Fruit fly (Drosophila melanogaster) whole organism, embryonic: Measurements from ENCODE around the gene armi.

ENCODE experiments used
- Bteb2 ChIP-seq: fragments of 200-800 bp; sonication (Bioruptor generic); optimal IDR thresholded peaks from 2 replicates; lab custom pipeline; 2016; ENCODE audit warnings: missing biosample characterization, missing genetic modification characterization
- CG10274 ChIP-seq: fragments of 200-800 bp; sonication (Bioruptor generic); optimal IDR thresholded peaks from 3 replicates; lab custom pipeline; 2017; ENCODE audit warnings: missing biosample characterization, mild to moderate bottlenecking, missing genetic modification characterization
- CG10431 ChIP-seq: fragments of 200-800 bp; sonication (Bioruptor generic); optimal IDR thresholded peaks from 3 replicates; lab custom pipeline; 2018; ENCODE audit warnings: missing biosample characterization, mild to moderate bottlenecking, missing genetic modification characterization
- CG10462 ChIP-seq: fragments of 200-800 bp; sonication (Bioruptor generic); optimal IDR thresholded peaks from 2 replicates; lab custom pipeline; 2016; ENCODE audit warnings: missing biosample characterization, missing genetic modification characterization
- CG12219 ChIP-seq: fragments of 200-800 bp; sonication (Bioruptor generic); optimal IDR thresholded peaks from 3 replicates; lab custom pipeline; 2018; ENCODE audit warnings: missing biosample characterization, mild to moderate bottlenecking, missing genetic modification characterization
- CG1233 ChIP-seq: fragments of 200-800 bp; sonication (Bioruptor generic); optimal IDR thresholded peaks from 4 replicates; lab custom pipeline; 2018; ENCODE audit warnings: missing biosample characterization, mild to moderate bottlenecking, missing genetic modification characterization
- CG13775 ChIP-seq: fragments of 200-800 bp; sonication (Bioruptor generic); optimal IDR thresholded peaks from 3 replicates; lab custom pipeline; 2017; ENCODE audit warnings: missing biosample characterization, mild to moderate bottlenecking, missing genetic modification characterization
- CG15601 ChIP-seq: fragments of 200-800 bp; sonication (Bioruptor generic); optimal IDR thresholded peaks from 3 replicates; lab custom pipeline; 2019; ENCODE audit warnings: missing biosample characterization, mild to moderate bottlenecking, missing genetic modification characterization, moderate library complexity
- CG15696 ChIP-seq: fragments of 200-800 bp; sonication (Bioruptor generic); optimal IDR thresholded peaks from 2 replicates; lab custom pipeline; 2019; ENCODE audit warnings: missing biosample characterization, mild to moderate bottlenecking, missing genetic modification characterization, moderate library complexity
- CG17568 ChIP-seq: fragments of 200-800 bp; sonication (Bioruptor generic); optimal IDR thresholded peaks from 2 replicates; lab custom pipeline; 2018; ENCODE audit warnings: missing biosample characterization, mild to moderate bottlenecking, missing genetic modification characterization, moderate library complexity
- CG18011 ChIP-seq: fragments of 200-800 bp; sonication (Bioruptor generic); optimal IDR thresholded peaks from 2 replicates; lab custom pipeline; 2017; ENCODE audit warnings: missing biosample characterization, missing genetic modification characterization, mild to moderate bottlenecking, moderate library complexity, missing genotype
- CG18764 ChIP-seq: fragments of 200-800 bp; sonication (Bioruptor generic); optimal IDR thresholded peaks from 3 replicates; lab custom pipeline; 2016; ENCODE audit warnings: missing biosample characterization, missing genetic modification characterization
- CG2202 ChIP-seq: fragments of 200-800 bp; sonication (Bioruptor generic); optimal IDR thresholded peaks from 2 replicates; lab custom pipeline; 2018; ENCODE audit warnings: missing biosample characterization, mild to moderate bottlenecking, missing genetic modification characterization
- CG43689 ChIP-seq: fragments of 200-800 bp; sonication (Bioruptor generic); IDR thresholded peaks from 2 replicates; pipeline ENCODE4 v1.3.6; 2022; ENCODE audit warnings: missing biosample characterization, missing genetic modification characterization
- CG4424 ChIP-seq: fragments of 200-800 bp; sonication (Bioruptor generic); optimal IDR thresholded peaks from 3 replicates; lab custom pipeline; 2016; ENCODE audit warnings: missing biosample characterization, missing genetic modification characterization
- CG5245 ChIP-seq: fragments of 200-800 bp; sonication (Bioruptor generic); optimal IDR thresholded peaks from 3 replicates; lab custom pipeline; 2016; ENCODE audit warnings: missing biosample characterization, missing genetic modification characterization
- CG7786 ChIP-seq: fragments of 200-800 bp; sonication (Bioruptor generic); optimal IDR thresholded peaks from 2 replicates; lab custom pipeline; 2016; ENCODE audit warnings: missing biosample characterization, missing genetic modification characterization
- CG7839 ChIP-seq: fragments of 200-800 bp; sonication (Bioruptor generic); optimal IDR thresholded peaks from 3 replicates; lab custom pipeline; 2018; ENCODE audit warnings: missing biosample characterization, mild to moderate bottlenecking, missing genetic modification characterization, moderate library complexity
- CG9797 ChIP-seq: fragments of 200-800 bp; sonication (Bioruptor generic); optimal IDR thresholded peaks from 3 replicates; lab custom pipeline; 2018; ENCODE audit warnings: missing biosample characterization, mild to moderate bottlenecking, missing genetic modification characterization
- CG9817 ChIP-seq: fragments of 200-800 bp; sonication (Bioruptor generic); optimal IDR thresholded peaks from 2 replicates; lab custom pipeline; 2018; ENCODE audit warnings: missing biosample characterization, mild to moderate bottlenecking, missing genetic modification characterization, moderate library complexity
- CkIIα-i1 ChIP-seq: fragments of 200-800 bp; sonication (Bioruptor generic); IDR thresholded peaks from 2 replicates; pipeline ENCODE4 v1.3.6; 2022; ENCODE audit warnings: missing biosample characterization, missing genetic modification characterization
- D ChIP-seq, 2 experiments: fragments of 200-800 bp in 1 of 2; fragments of >200 bp in 1 of 2; sonication (Bioruptor generic) in 1 of 2; optimal IDR thresholded peaks; 2 replicates in 1 of 2; 3 replicates in 1 of 2; lab custom pipeline; 2017; ENCODE audit warnings: mild to moderate bottlenecking in 1 of 2, missing biosample characterization in 1 of 2, missing genetic modification characterization in 1 of 2, missing genetic modification reagents in 1 of 2
- Drgx ChIP-seq: fragments of 200-800 bp; sonication (Bioruptor generic); IDR thresholded peaks from 2 replicates; pipeline ENCODE4 v1.3.6; 2022; ENCODE audit warnings: missing biosample characterization, missing genetic modification characterization
- HLH4C ChIP-seq: fragments of 200-800 bp; sonication (Bioruptor generic); IDR thresholded peaks from 3 replicates; pipeline ENCODE4 v1.3.6; 2022; ENCODE audit warnings: missing biosample characterization, missing genetic modification characterization; ENCODE audit not compliant: partially characterized antibody
- Jarid2 ChIP-seq: fragments of 200-800 bp; sonication (Bioruptor generic); optimal IDR thresholded peaks from 3 replicates; lab custom pipeline; 2017; ENCODE audit warnings: mild to moderate bottlenecking, missing biosample characterization, missing genetic modification reagents, missing genetic modification characterization
- NK7.1 ChIP-seq: fragments of 200-800 bp; sonication (Bioruptor generic); optimal IDR thresholded peaks from 3 replicates; lab custom pipeline; 2016; ENCODE audit warnings: missing biosample characterization, missing genetic modification characterization
- Nf-YA ChIP-seq: fragments of 200-800 bp; sonication (Bioruptor generic); IDR thresholded peaks from 2 replicates; pipeline ENCODE4 v1.3.6; 2022; ENCODE audit warnings: missing biosample characterization, missing genetic modification characterization
- Pdp1 ChIP-seq, 2 experiments: fragments of 200-800 bp; sonication (Bioruptor generic); optimal IDR thresholded peaks; 3 replicates each; lab custom pipeline; 2016; ENCODE audit warnings: missing biosample characterization in 2 of 2, missing genetic modification characterization in 2 of 2, mild to moderate bottlenecking in 1 of 2, moderate library complexity in 1 of 2
- Ravus ChIP-seq: fragments of 200-800 bp; sonication (Bioruptor generic); IDR thresholded peaks from 2 replicates; pipeline ENCODE4 v1.3.6; 2022; ENCODE audit warnings: missing biosample characterization, missing genetic modification characterization
- TFAM ChIP-seq: fragments of 200-800 bp; sonication (Bioruptor generic); optimal IDR thresholded peaks from 2 replicates; lab custom pipeline; 2017; ENCODE audit warnings: missing biosample characterization, missing genetic modification characterization, inconsistent platforms
- YL-1 ChIP-seq: fragments of 200-800 bp; sonication (Bioruptor generic); optimal IDR thresholded peaks from 3 replicates; lab custom pipeline; 2017; ENCODE audit warnings: missing biosample characterization, mild to moderate bottlenecking, missing genetic modification characterization
- amos ChIP-seq: fragments of 200-800 bp; sonication (Bioruptor generic); IDR thresholded peaks from 2 replicates; pipeline ENCODE4 v1.3.6; 2022; ENCODE audit warnings: missing biosample characterization, missing genetic modification characterization; ENCODE audit not compliant: partially characterized antibody
- btn ChIP-seq: fragments of 200-800 bp; sonication (Bioruptor generic); optimal IDR thresholded peaks from 2 replicates; lab custom pipeline; 2016; ENCODE audit warnings: missing biosample characterization, missing genetic modification characterization
- caup ChIP-seq: fragments of 200-800 bp; sonication (Bioruptor generic); optimal IDR thresholded peaks from 3 replicates; lab custom pipeline; 2017; ENCODE audit warnings: missing biosample characterization, mild to moderate bottlenecking, missing genetic modification characterization, moderate library complexity; ENCODE audit not compliant: severe bottlenecking
- chn ChIP-seq: fragments of 200-800 bp; sonication (Bioruptor generic); optimal IDR thresholded peaks from 2 replicates; lab custom pipeline; 2016; ENCODE audit warnings: missing biosample characterization, missing genetic modification characterization
- crol ChIP-seq: fragments of 200-800 bp; sonication (Bioruptor generic); IDR thresholded peaks from 2 replicates; pipeline ENCODE4 v1.3.6; 2022; ENCODE audit warnings: missing biosample characterization, missing genetic modification characterization
- dm ChIP-seq: fragments of 200-800 bp; sonication (Bioruptor generic); optimal IDR thresholded peaks from 3 replicates; lab custom pipeline; 2016; ENCODE audit warnings: missing biosample characterization, missing genetic modification characterization
- grau ChIP-seq: fragments of 200-800 bp; optimal IDR thresholded peaks from 3 replicates; lab custom pipeline; 2019; ENCODE audit warnings: missing biosample characterization, mild to moderate bottlenecking, missing genetic modification characterization, moderate library complexity
- insv ChIP-seq, 2 experiments: fragments of 200-800 bp; sonication (Bioruptor generic); optimal IDR thresholded peaks; 3 replicates each; lab custom pipeline; 2016 to 2018; ENCODE audit warnings: missing biosample characterization in 2 of 2, missing genetic modification characterization in 2 of 2
- lola ChIP-seq, 3 experiments: fragments of >200 bp in 2 of 3; fragments of 200-800 bp in 1 of 3; sonication (Bioruptor generic) in 1 of 3; optimal IDR thresholded peaks; 2 replicates each; lab custom pipeline; 2017 to 2019; ENCODE audit warnings: missing biosample characterization in 3 of 3, missing genetic modification characterization in 3 of 3, mild to moderate bottlenecking in 1 of 3, moderate library complexity in 1 of 3
- maf-S ChIP-seq: fragments of 200-800 bp; sonication (Bioruptor generic); optimal IDR thresholded peaks from 2 replicates; lab custom pipeline; 2016; ENCODE audit warnings: missing biosample characterization, missing genetic modification characterization
- sens-2 ChIP-seq: fragments of 200-800 bp; sonication (Bioruptor generic); IDR thresholded peaks from 2 replicates; pipeline ENCODE4 v1.3.6; 2022; ENCODE audit warnings: missing biosample characterization, missing genetic modification characterization
- sim ChIP-seq: fragments of 200-800 bp; sonication (Bioruptor generic); IDR thresholded peaks from 2 replicates; pipeline ENCODE4 v1.3.6; 2022; ENCODE audit warnings: missing biosample characterization, missing genetic modification characterization
- sima ChIP-seq: fragments of 200-800 bp; sonication (Bioruptor generic); optimal IDR thresholded peaks from 2 replicates; lab custom pipeline; 2016; ENCODE audit warnings: missing biosample characterization, missing genetic modification characterization
- unc-4 ChIP-seq: fragments of 200-800 bp; sonication (Bioruptor generic); IDR thresholded peaks from 2 replicates; pipeline ENCODE4 v1.3.6; 2022; ENCODE audit warnings: missing biosample characterization, missing genetic modification characterization; ENCODE audit not compliant: partially characterized antibody
- vnd ChIP-seq: fragments of 200-800 bp; sonication (Bioruptor generic); IDR thresholded peaks from 3 replicates; pipeline ENCODE4 v1.3.6; 2022; ENCODE audit warnings: missing biosample characterization, missing genetic modification characterization; ENCODE audit not compliant: partially characterized antibody
- zen ChIP-seq: fragments of 200-800 bp; sonication (Bioruptor generic); optimal IDR thresholded peaks from 3 replicates; lab custom pipeline; 2018; ENCODE audit warnings: missing biosample characterization, mild to moderate bottlenecking, missing genetic modification characterization, moderate library complexity
- zfh2 ChIP-seq: fragments of 200-800 bp; sonication (Bioruptor generic); optimal IDR thresholded peaks from 2 replicates; lab custom pipeline; 2016; ENCODE audit warnings: missing biosample characterization, missing genetic modification characterization

The armi gene

dm6 chr3L:3460402-3461027, 602 bp upstream of the armi start, which contains the start of gene eIF5B (continued):
- TF ChIP-seq CG13775 (GFP tag; lab: Kevin White, UChicago), result peak; percentile 87
- no peak for TF ChIP-seq D (optimal IDR thresholded peaks at IDR 0.05; lab: Kevin White, UChicago)
- peak; percentile 34 for TF ChIP-seq D (GFP tag; optimal IDR thresholded peaks at IDR 0.05; lab: Kevin White, UChicago)
- TF ChIP-seq CG9797 (GFP tag; lab: Kevin White, UChicago), result peak; percentile 60
- peak; percentile 40 for TF ChIP-seq CG18011
- TF ChIP-seq YL-1 (GFP tag; lab: Kevin White, UChicago), result peak; percentile 58
- TF ChIP-seq amos, result peak; percentile 44; the same call in 1 of the 2 replicates
- TF ChIP-seq TFAM, result no peak
- TF ChIP-seq Pdp1 (GFP tag; optimal IDR thresholded peaks at IDR 0.05; lab: Kevin White, UChicago), result peak in 1 of 2 experiments; percentile 67
- TF ChIP-seq CG15601 (tag; lab: Kevin White, UChicago), result peak; percentile 59
- TF ChIP-seq CG2202, result peak; percentile 49
- TF ChIP-seq vnd (GFP tag; lab: Robert Waterston, UW), result no peak
- peak; percentile 48 for TF ChIP-seq CG7786 (GFP tag; lab: Kevin White, UChicago)
- peak; percentile 81 for TF ChIP-seq chn (GFP tag; lab: Kevin White, UChicago)
- TF ChIP-seq btn, result no peak
- TF ChIP-seq CG9817, result peak; percentile 76
- peak; percentile 18 for TF ChIP-seq maf-S (GFP tag; lab: Kevin White, UChicago)
- TF ChIP-seq unc-4 (GFP tag; lab: Robert Waterston, UW), result 0 out of 2 replicates have a peak, but pooled peaks have one; percentile 22
- TF ChIP-seq CG1233 (GFP tag; lab: Kevin White, UChicago), result peak; percentile 79
- TF ChIP-seq Jarid2 (GFP tag; lab: Kevin White, UChicago), result peak; percentile 30
- TF ChIP-seq CG10274 (GFP tag; lab: Kevin White, UChicago), result peak; percentile 57
- peak; percentile 56 for TF ChIP-seq zfh2 (GFP tag; lab: Kevin White, UChicago)
- no peak for TF ChIP-seq NK7.1 (GFP tag; lab: Kevin White, UChicago)
- TF ChIP-seq CG18764, result peak; percentile 44
- TF ChIP-seq crol, result peak; percentile 92
- TF ChIP-seq CG10431 (GFP tag; lab: Kevin White, UChicago), result no peak
- TF ChIP-seq caup (GFP tag; lab: Kevin White, UChicago), result peak; percentile 67
- peak; percentile 53 for TF ChIP-seq Ravus (GFP tag; lab: Robert Waterston, UW)
- TF ChIP-seq Nf-YA (GFP tag; lab: Robert Waterston, UW), result peak; percentile 58; the same call in 1 of the 2 replicates
- peak; percentile 79 for TF ChIP-seq CG7839 (tag; lab: Kevin White, UChicago)
- peak; percentile 27 for TF ChIP-seq CG5245 (GFP tag; lab: Kevin White, UChicago)
- peak; percentile 74 for TF ChIP-seq CG12219 (GFP tag; lab: Kevin White, UChicago)
- TF ChIP-seq dm (GFP tag; lab: Kevin White, UChicago), result peak; percentile 73
- peak; percentile 64 for TF ChIP-seq CG10462 (GFP tag; lab: Kevin White, UChicago)
- TF ChIP-seq Bteb2 (GFP tag; lab: Kevin White, UChicago), result no peak
- TF ChIP-seq CG4424 (GFP tag; lab: Kevin White, UChicago), result peak; percentile 71
- TF ChIP-seq sim (GFP tag; lab: Robert Waterston, UW), result no peak
- TF ChIP-seq CkIIα-i1 (GFP tag; lab: Robert Waterston, UW), result no peak
- TF ChIP-seq CG17568 (GFP tag; lab: Kevin White, UChicago), result peak; percentile 26
- peak; percentile 81 for TF ChIP-seq grau (tag; lab: Kevin White, UChicago)
- TF ChIP-seq CG15696 (tag; lab: Kevin White, UChicago), result peak; percentile 56
- TF ChIP-seq sens-2 (GFP tag; lab: Robert Waterston, UW), result peak; percentile 79
- TF ChIP-seq lola (GFP tag; optimal IDR thresholded peaks at IDR 0.05; lab: Kevin White, UChicago), result peak in 1 of 3 experiments; percentile 82
- peak in 1 of 2 experiments; percentile 43 for TF ChIP-seq insv (GFP tag; optimal IDR thresholded peaks at IDR 0.05; lab: Kevin White, UChicago)
- TF ChIP-seq Drgx, result peak; percentile 76
- TF ChIP-seq HLH4C (GFP tag; lab: Robert Waterston, UW), result no peak
- peak; percentile 79 for TF ChIP-seq CG43689 (GFP tag; lab: Robert Waterston, UW)
- peak; percentile 64 for TF ChIP-seq zen (tag; lab: Kevin White, UChicago)
- no peak for TF ChIP-seq sima (GFP tag; lab: Kevin White, UChicago)
